Fruit fly (Drosophila melanogaster): Measurements from ENCODE around the gene CG6695.

Gene CG6695

DNA sequence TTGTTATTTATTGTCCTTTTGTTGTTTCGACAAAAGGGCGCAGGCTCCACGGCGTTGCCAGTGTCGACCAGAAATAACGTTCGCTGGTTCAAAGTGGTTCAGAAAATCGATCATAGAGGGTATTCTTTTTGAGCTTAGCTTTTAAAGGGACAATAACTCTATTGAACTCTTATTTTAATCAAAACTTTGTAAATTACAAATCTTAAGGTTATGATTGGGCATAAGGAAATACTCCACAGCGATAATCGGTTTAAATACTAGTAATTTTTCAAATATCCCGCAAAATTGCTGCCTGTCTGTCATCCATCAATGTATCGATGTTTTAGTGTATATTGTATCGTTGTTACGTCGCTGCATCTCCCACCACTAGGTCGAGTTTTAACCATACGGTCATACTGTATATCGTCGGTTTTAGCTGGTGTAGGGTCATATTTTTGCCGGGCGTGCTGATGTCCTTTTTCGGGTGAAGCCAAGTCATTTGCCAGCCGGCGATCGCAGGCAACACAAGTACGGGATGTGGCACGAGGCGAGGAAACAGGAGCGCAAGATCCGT lies at the start of gene CG6695, which contains the start of gene CG31125:
Gene CG6695 (plus strand): TSS at position 391 of the 553 bp plus-strand sequence.
Gene CG31125 (minus strand): TSS at position 51 of the 553 bp plus-strand sequence.
- TF ChIP-seq achi (GFP tag; optimal IDR thresholded peaks at IDR 0.05) = peak; percentile 88
- TF ChIP-seq lz (GFP tag; optimal IDR thresholded peaks at IDR 0.05) = peak; percentile 45
- TF ChIP-seq CG31627 (GFP tag; optimal IDR thresholded peaks at IDR 0.05) = peak; percentile 61
- peak; percentile 38 for TF ChIP-seq CG3032 (tag; optimal IDR thresholded peaks at IDR 0.05)
- TF ChIP-seq OdsH (GFP tag; optimal IDR thresholded peaks at IDR 0.05) = no peak
- TF ChIP-seq esn (GFP tag; optimal IDR thresholded peaks at IDR 0.05) = peak; percentile 56
- peak; percentile 2 for TF ChIP-seq Sox15 (GFP tag; optimal IDR thresholded peaks at IDR 0.05)
- TF ChIP-seq salr (GFP tag; optimal IDR thresholded peaks at IDR 0.05) = no peak
- peak; percentile 33 for TF ChIP-seq cyc (GFP tag; optimal IDR thresholded peaks at IDR 0.05)
- TF ChIP-seq topi (GFP tag; optimal IDR thresholded peaks at IDR 0.05) = no peak
- no peak for TF ChIP-seq Ets96B (tag; optimal IDR thresholded peaks at IDR 0.05)

DNA sequence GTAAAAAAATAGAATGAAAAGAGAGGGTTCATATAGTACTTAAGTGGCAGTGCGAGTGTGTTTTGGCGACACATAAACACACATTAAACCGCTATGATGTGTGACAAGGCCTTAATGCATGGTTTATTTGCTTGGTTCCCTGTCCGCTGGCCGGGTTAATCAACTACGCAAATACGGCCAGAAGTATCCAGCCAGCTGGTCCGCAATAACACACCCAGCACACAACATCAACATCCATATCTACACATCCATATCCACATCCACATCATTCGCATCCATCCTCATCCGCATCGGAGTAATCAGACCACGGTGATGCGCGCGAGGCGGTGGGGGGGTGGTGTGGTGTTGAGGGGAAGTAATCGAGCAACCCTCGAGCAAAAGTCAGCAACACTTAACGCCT lies 48.1 kb upstream of the CG6695 start:
- TF ChIP-seq svp (GFP tag) (no peak), CG9139 (GFP tag; optimal IDR thresholded peaks at IDR 0.05) (no peak), CG6808 (GFP tag; optimal IDR thresholded peaks at IDR 0.05) (peak; percentile 14), ss (GFP tag; optimal IDR thresholded peaks at IDR 0.05) (peak in 1 of 2 experiments; percentile 25), eg (GFP tag; IDR thresholded peaks at IDR 0.05) (0 out of 3 replicates have a peak, but pooled peaks have one; percentile 6), CG4318 (GFP tag; optimal IDR thresholded peaks at IDR 0.05) (no peak), lz (GFP tag; optimal IDR thresholded peaks at IDR 0.05) (no peak), CG8632 (GFP tag; optimal IDR thresholded peaks at IDR 0.05) (peak; percentile 9), salr (GFP tag; optimal IDR thresholded peaks at IDR 0.05) (peak in 1 of 2 experiments; percentile 32), fkh (GFP tag; optimal IDR thresholded peaks at IDR 0.05) (peak; percentile 32), spab (GFP tag; optimal IDR thresholded peaks at IDR 0.05) (peak; percentile 20), CG6163 (GFP tag; IDR thresholded peaks at IDR 0.05) (0 out of 3 replicates have a peak, but pooled peaks have one; percentile 8), CG1621 (tag; optimal IDR thresholded peaks at IDR 0.05) (peak; percentile 32), Eip78C (GFP tag) (peak; percentile 53), Sox14 (GFP tag; optimal IDR thresholded peaks at IDR 0.05) (no peak), fd85E (GFP tag; optimal IDR thresholded peaks at IDR 0.05) (no peak), CG6854 (GFP tag; optimal IDR thresholded peaks at IDR 0.05) (peak; percentile 13), Hr38 (GFP tag; optimal IDR thresholded peaks at IDR 0.05) (no peak), CG3032 (tag; optimal IDR thresholded peaks at IDR 0.05) (no peak), CG3919 (GFP tag; optimal IDR thresholded peaks at IDR 0.05) (peak; percentile 5), CG34406 (GFP tag; optimal IDR thresholded peaks at IDR 0.05) (no peak)

DNA sequence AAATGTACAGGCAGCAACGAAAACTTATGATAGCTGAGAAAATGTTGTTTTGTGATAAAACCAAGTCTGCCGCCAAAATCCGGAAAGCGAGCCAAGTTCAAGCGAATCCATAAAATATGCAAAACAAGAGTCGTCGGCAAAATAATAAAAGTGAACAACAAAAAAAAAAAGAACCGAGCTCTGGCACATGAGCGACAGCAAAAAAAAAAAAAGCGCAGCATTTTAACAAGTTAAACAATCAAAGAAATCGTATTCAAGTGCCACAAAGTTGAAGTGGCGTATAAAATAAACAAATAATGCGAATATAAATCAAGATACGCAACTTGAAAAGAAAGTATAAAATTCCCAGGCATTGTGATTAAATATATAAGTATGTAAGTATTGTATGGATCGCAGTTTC lies 46.6 kb upstream of the CG6695 start:
- TF ChIP-seq CG6163 (GFP tag; IDR thresholded peaks at IDR 0.05) (peak; percentile 71; the same call in 2 of the 3 replicates), cyc (GFP tag; optimal IDR thresholded peaks at IDR 0.05) (no peak), Hr38 (GFP tag; optimal IDR thresholded peaks at IDR 0.05) (no peak), OdsH (GFP tag; optimal IDR thresholded peaks at IDR 0.05) (no peak), CG6808 (GFP tag; optimal IDR thresholded peaks at IDR 0.05) (peak; percentile 54), CG9139 (GFP tag; optimal IDR thresholded peaks at IDR 0.05) (peak; percentile 33), dsx (GFP tag; optimal IDR thresholded peaks at IDR 0.05; ENCODE audit: poor library complexity, severe bottlenecking) (peak; percentile 35), topi (GFP tag; optimal IDR thresholded peaks at IDR 0.05) (no peak), fd59A (GFP tag; optimal IDR thresholded peaks at IDR 0.05) (no peak), svp (GFP tag) (peak; percentile 65), lz (GFP tag; optimal IDR thresholded peaks at IDR 0.05) (no peak), CG11762 (GFP tag; optimal IDR thresholded peaks at IDR 0.05; ENCODE audit: insufficient read depth) (no peak), CG15336 (GFP tag; IDR thresholded peaks at IDR 0.05) (no peak), Eip78C (GFP tag) (peak; percentile 65), achi (GFP tag; optimal IDR thresholded peaks at IDR 0.05) (no peak), CG6792 (GFP tag; optimal IDR thresholded peaks at IDR 0.05) (no peak), ss (GFP tag; optimal IDR thresholded peaks at IDR 0.05) (peak; percentile 48 to 58), Ets96B (tag; optimal IDR thresholded peaks at IDR 0.05) (peak; percentile 18), dac (GFP tag; optimal IDR thresholded peaks at IDR 0.05) (no peak), CG7368 (GFP tag; optimal IDR thresholded peaks at IDR 0.05) (no peak), CG3032 (tag; optimal IDR thresholded peaks at IDR 0.05) (peak; percentile 19), spab (GFP tag; optimal IDR thresholded peaks at IDR 0.05) (peak; percentile 43), CG3919 (GFP tag; optimal IDR thresholded peaks at IDR 0.05) (no peak), CG10669 (GFP tag; optimal IDR thresholded peaks at IDR 0.05) (peak; percentile 32), CG10631 (GFP tag; optimal IDR thresholded peaks at IDR 0.05) (no peak), pdm3 (GFP tag; optimal IDR thresholded peaks at IDR 0.05) (no peak), Eip75B (GFP tag; optimal IDR thresholded peaks at IDR 0.05) (no peak)
